Worm (Caenorhabditis elegans): ENCODE measurements around the gene tbb-4.

The tbb-4 gene

ce11 chrX:9388686-9389085, 48.0 kb downstream of the tbb-4 start:
- no peak for TF ChIP-seq nhr-11 (tag; optimal IDR thresholded peaks at IDR 0.05)
- TF ChIP-seq lin-39 (tag; optimal IDR thresholded peaks at IDR 0.05): no peak
- no peak for TF ChIP-seq egl-27 (tag; optimal IDR thresholded peaks at IDR 0.05)
- TF ChIP-seq ztf-11 (tag; optimal IDR thresholded peaks at IDR 0.05): no peak
- no peak for TF ChIP-seq lsy-12 (tag; optimal IDR thresholded peaks at IDR 0.05)
- no peak for TF ChIP-seq lin-15B (tag; optimal IDR thresholded peaks at IDR 0.05)
- no peak for TF ChIP-seq nhr-76 (tag; optimal IDR thresholded peaks at IDR 0.05)
- TF ChIP-seq nhr-77 (tag; optimal IDR thresholded peaks at IDR 0.05): no peak
- no peak for TF ChIP-seq skn-1 (tag; optimal IDR thresholded peaks at IDR 0.05)
- TF ChIP-seq nhr-43 (tag; optimal IDR thresholded peaks at IDR 0.05; ENCODE audit: poor library complexity, severe bottlenecking): no peak
- TF ChIP-seq ceh-28 (tag; optimal IDR thresholded peaks at IDR 0.05): no peak
- no peak for TF ChIP-seq nhr-12 (tag; optimal IDR thresholded peaks at IDR 0.05)
- no peak for TF ChIP-seq fos-1 (tag; optimal IDR thresholded peaks at IDR 0.05)
- no peak for TF ChIP-seq zag-1 (tag; optimal IDR thresholded peaks at IDR 0.05)
- TF ChIP-seq sea-2 (GFP tag; optimal IDR thresholded peaks at IDR 0.05): no peak
- TF ChIP-seq eor-1 (tag; optimal IDR thresholded peaks at IDR 0.05): no peak
- TF ChIP-seq snpc-4 (tag; optimal IDR thresholded peaks at IDR 0.05): no peak
- no peak for TF ChIP-seq hmg-11 (tag; optimal IDR thresholded peaks at IDR 0.05)
- no peak for TF ChIP-seq R02D3.7 (tag; optimal IDR thresholded peaks at IDR 0.05)

DNA sequence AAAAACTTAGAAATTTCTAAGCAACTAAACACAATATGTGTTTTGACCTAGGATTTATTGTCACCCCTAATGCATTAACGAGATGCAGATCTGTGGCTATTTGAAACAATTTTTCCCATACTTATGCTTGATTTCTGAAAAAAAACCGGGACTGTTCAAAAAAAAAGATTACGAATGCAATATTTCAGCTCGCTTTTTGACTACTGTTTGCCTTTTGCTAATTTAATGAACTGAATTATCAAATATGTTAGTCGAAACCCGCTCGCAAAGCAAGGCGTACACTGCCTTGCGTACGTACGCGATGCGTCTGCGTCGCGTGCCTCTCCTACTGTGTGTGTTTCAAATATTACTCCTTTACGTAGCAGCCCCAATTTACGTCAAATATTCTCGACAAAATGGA, 49.7 kb downstream of the tbb-4 start, which contains the start of gene C23F12.4:
TSS of gene C23F12.4 (plus strand) at position 301 of the 400 bp plus-strand sequence.
- no peak for TF ChIP-seq sea-2 (GFP tag; optimal IDR thresholded peaks at IDR 0.05)
- TF ChIP-seq ztf-4 (tag; optimal IDR thresholded peaks at IDR 0.05): no peak
- TF ChIP-seq fos-1 (tag; optimal IDR thresholded peaks at IDR 0.05): no peak
- no peak for TF ChIP-seq fkh-10 (GFP tag; optimal IDR thresholded peaks at IDR 0.05)
- TF ChIP-seq aly-2 (tag; optimal IDR thresholded peaks at IDR 0.05): no peak
- TF ChIP-seq pqm-1 (tag; optimal IDR thresholded peaks at IDR 0.05): no peak
- TF ChIP-seq nhr-11 (tag; optimal IDR thresholded peaks at IDR 0.05): no peak
- TF ChIP-seq tbx-2 (tag; optimal IDR thresholded peaks at IDR 0.05): no peak
